Fruit fly (Drosophila melanogaster) whole organism, embryonic: ENCODE measurements around the gene Sgs1.

Experiments
- Awh ChIP-seq: fragments of 200-800 bp; sonication (Bioruptor generic); IDR thresholded peaks from 2 replicates; pipeline ENCODE4, ENCODE4 v1.3.6; 2022; ENCODE audit warnings: missing biosample characterization, missing genetic modification characterization
- CG10366 ChIP-seq: fragments of 200-800 bp; sonication (Bioruptor generic); IDR thresholded peaks from 2 replicates; pipeline ENCODE4 v1.3.6; 2022; ENCODE audit warnings: missing biosample characterization, missing genetic modification characterization
- CG17359 ChIP-seq: fragments of 200-800 bp; sonication (Bioruptor generic); optimal IDR thresholded peaks from 3 replicates; lab custom pipeline; 2018; ENCODE audit warnings: missing biosample characterization, mild to moderate bottlenecking, missing genetic modification characterization, moderate library complexity
- CG3065 ChIP-seq: fragments of 200-800 bp; sonication (Bioruptor generic); optimal IDR thresholded peaks from 2 replicates; lab custom pipeline; 2016; ENCODE audit warnings: missing biosample characterization, missing genetic modification characterization
- Dip3 ChIP-seq: fragments of 200-800 bp; sonication (Bioruptor generic); optimal IDR thresholded peaks from 3 replicates; lab custom pipeline; 2016; ENCODE audit warnings: missing biosample characterization, missing genetic modification characterization
- HmgD ChIP-seq: fragments of 200-800 bp; sonication (Bioruptor generic); optimal IDR thresholded peaks from 3 replicates; lab custom pipeline; 2016; ENCODE audit warnings: missing biosample characterization, missing genetic modification characterization
- Ssrp ChIP-seq: fragments of 200-800 bp; sonication (Bioruptor generic); optimal IDR thresholded peaks from 2 replicates; lab custom pipeline; 2018; ENCODE audit warnings: missing biosample characterization, mild to moderate bottlenecking, missing genetic modification characterization, moderate library complexity
- YL-1 ChIP-seq: fragments of 200-800 bp; sonication (Bioruptor generic); optimal IDR thresholded peaks from 3 replicates; lab custom pipeline; 2017; ENCODE audit warnings: missing biosample characterization, mild to moderate bottlenecking, missing genetic modification characterization
- br ChIP-seq: fragments of >200 bp; optimal IDR thresholded peaks from 2 replicates; lab custom pipeline; 2017
- ems ChIP-seq: fragments of 200-800 bp; sonication (Bioruptor generic); optimal IDR thresholded peaks from 3 replicates; lab custom pipeline; 2016; ENCODE audit warnings: missing biosample characterization, missing genetic modification characterization
- peb ChIP-seq: fragments of 200-800 bp; sonication (Bioruptor generic); IDR thresholded peaks from 2 replicates; pipeline ENCODE4 v1.3.6; 2022; ENCODE audit warnings: missing biosample characterization, missing genetic modification characterization
- ro ChIP-seq: fragments of 200-800 bp; sonication (Bioruptor generic); IDR thresholded peaks from 2 replicates; pipeline ENCODE4 v1.3.6; 2022; ENCODE audit warnings: missing biosample characterization, missing genetic modification characterization
- yki ChIP-seq: fragments of >200 bp; optimal IDR thresholded peaks from 3 replicates; lab custom pipeline; 2018

- TF ChIP-seq HmgD (GFP tag; lab: Kevin White, UChicago) (no peak), peb (no peak), br (lab: Kevin White, UChicago) (no peak), ro (GFP tag; lab: Robert Waterston, UW) (no peak), CG3065 (no peak), CG10366 (GFP tag; lab: Robert Waterston, UW) (no peak), Dip3 (no peak), CG17359 (tag; lab: Kevin White, UChicago) (no peak), Awh (GFP tag; lab: Robert Waterston, UW) (no peak), Ssrp (tag; lab: Kevin White, UChicago) (no peak), YL-1 (GFP tag; lab: Kevin White, UChicago) (no peak), ems (GFP tag; lab: Kevin White, UChicago) (no peak), yki (no peak)
Measured at dm6 chr2L:4936325-4936869, 812 bp upstream of the Sgs1 start, which contains the start of gene hoe2.
